Worm (Caenorhabditis elegans): ENCODE measurements around the gene C25D7.5.

C25D7.5 gene

ce11 chrV:15023544-15023943 lies 28.9 kb upstream of the C25D7.5 start, which contains the start of gene F14H8.4:
Gene F14H8.4 (plus strand): TSS chrV:15023844.
- TF ChIP-seq blmp-1 (tag; optimal IDR thresholded peaks at IDR 0.05) (no peak), ceh-8 (GFP tag; optimal IDR thresholded peaks at IDR 0.05) (peak; percentile 58), rnt-1 (tag; optimal IDR thresholded peaks at IDR 0.05) (no peak)

DNA sequence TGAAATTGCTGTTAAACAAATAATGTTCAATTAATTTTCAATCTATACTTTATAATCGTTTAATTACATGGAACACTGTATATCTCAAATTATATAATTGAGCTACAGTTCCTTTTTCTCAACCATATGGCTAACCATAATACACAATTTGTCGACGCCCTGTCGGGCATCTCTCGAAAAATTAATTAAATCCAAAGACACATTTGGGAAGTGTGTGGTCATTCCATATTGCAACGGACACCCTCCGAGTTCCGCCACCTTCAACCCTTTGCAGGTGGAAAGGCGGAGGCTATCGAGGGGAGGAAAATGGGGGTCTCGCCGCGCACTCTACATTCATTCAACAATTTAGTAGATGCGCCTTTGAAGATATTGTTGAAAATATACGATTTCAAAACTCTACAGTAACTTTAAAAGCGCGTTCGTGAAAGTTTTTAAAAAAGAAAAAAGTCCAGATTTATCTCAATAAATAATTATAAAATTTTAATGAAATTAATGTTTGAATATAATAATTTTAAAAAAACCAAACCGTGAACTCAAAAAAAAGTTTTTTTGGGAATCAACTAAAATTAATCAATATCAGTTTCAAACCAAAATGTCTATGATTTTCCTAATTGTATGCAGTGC lies 23.4 kb upstream of the C25D7.5 start, which contains the start of gene F14H8.8:
Gene F14H8.8 (plus strand): TSS at position 574 of the 624 bp plus-strand sequence.
- TF ChIP-seq fkh-10 (GFP tag; optimal IDR thresholded peaks at IDR 0.05) = no peak
- TF ChIP-seq ama-1 (optimal IDR thresholded peaks at IDR 0.05) = no peak
- TF ChIP-seq nhr-19 (GFP tag; conservative IDR thresholded peaks at IDR 0.05) = peak; percentile 69
- no peak for TF ChIP-seq zag-1 (tag; optimal IDR thresholded peaks at IDR 0.05)
- TF ChIP-seq ets-5 (GFP tag; IDR thresholded peaks at IDR 0.05) = no peak
- no peak for TF ChIP-seq ceh-90 (tag; optimal IDR thresholded peaks at IDR 0.05)
- no peak for TF ChIP-seq snu-23 (GFP tag; optimal IDR thresholded peaks at IDR 0.05)
- no peak for TF ChIP-seq efl-3 (GFP tag; optimal IDR thresholded peaks at IDR 0.05)
- TF ChIP-seq fos-1 (tag; optimal IDR thresholded peaks at IDR 0.05) = no peak
- TF ChIP-seq pqm-1 (tag; optimal IDR thresholded peaks at IDR 0.05) = no peak
- no peak for TF ChIP-seq C16A3.4 (tag; optimal IDR thresholded peaks at IDR 0.05)
- TF ChIP-seq lin-39 (tag; optimal IDR thresholded peaks at IDR 0.05) = no peak
- no peak for TF ChIP-seq sox-4 (tag; optimal IDR thresholded peaks at IDR 0.05)
- no peak for TF ChIP-seq vab-15 (tag; optimal IDR thresholded peaks at IDR 0.05)
- TF ChIP-seq hlh-4 (tag; optimal IDR thresholded peaks at IDR 0.05) = no peak
- TF ChIP-seq sup-37 (GFP tag; optimal IDR thresholded peaks at IDR 0.05) = no peak
- no peak for TF ChIP-seq Y116A8C.19 (tag; optimal IDR thresholded peaks at IDR 0.05; ENCODE audit: borderline replicate concordance)
- peak; percentile 78 for TF ChIP-seq nhr-85 (tag)
- no peak for TF ChIP-seq ceh-8 (GFP tag; optimal IDR thresholded peaks at IDR 0.05)
- no peak for TF ChIP-seq ztf-11 (tag; optimal IDR thresholded peaks at IDR 0.05)
- peak; percentile 97 for TF ChIP-seq snpc-4 (tag; optimal IDR thresholded peaks at IDR 0.05)
- TF ChIP-seq mab-9 (GFP tag; IDR thresholded peaks at IDR 0.05) = no peak
- TF ChIP-seq lin-35 (GFP tag; optimal IDR thresholded peaks at IDR 0.05) = peak in 1 of 2 experiments; percentile 7
- TF ChIP-seq hpl-2 (GFP tag; optimal IDR thresholded peaks at IDR 0.05) = no peak
- TF ChIP-seq lin-13 (GFP tag; optimal IDR thresholded peaks at IDR 0.05) = no peak
- TF ChIP-seq tlp-1 (tag; optimal IDR thresholded peaks at IDR 0.05) = no peak
- no peak for TF ChIP-seq mdl-1 (tag; optimal IDR thresholded peaks at IDR 0.05)
- TF ChIP-seq nhr-12 (tag; optimal IDR thresholded peaks at IDR 0.05) = no peak
- TF ChIP-seq ceh-82 (tag; optimal IDR thresholded peaks at IDR 0.05) = no peak
- no peak for TF ChIP-seq C34B4.2 (tag; optimal IDR thresholded peaks at IDR 0.05)
- no peak for TF ChIP-seq fkh-8 (tag; optimal IDR thresholded peaks at IDR 0.05)
- TF ChIP-seq F16B12.6 (tag; optimal IDR thresholded peaks at IDR 0.05) = no peak
- no peak for TF ChIP-seq lir-3 (tag; optimal IDR thresholded peaks at IDR 0.05; ENCODE audit: poor library complexity)
- no peak for TF ChIP-seq mef-2 (tag; optimal IDR thresholded peaks at IDR 0.05)
- TF ChIP-seq ceh-88 (GFP tag; IDR thresholded peaks at IDR 0.05) = no peak
- no peak for TF ChIP-seq egl-13 (tag; optimal IDR thresholded peaks at IDR 0.05)
- TF ChIP-seq pax-3 (tag; optimal IDR thresholded peaks at IDR 0.05) = no peak
- TF ChIP-seq sptf-1 (tag; optimal IDR thresholded peaks at IDR 0.05) = no peak
- no peak for TF ChIP-seq egl-27 (tag; optimal IDR thresholded peaks at IDR 0.05)
- TF ChIP-seq fkh-4 (tag; optimal IDR thresholded peaks at IDR 0.05; ENCODE audit: borderline replicate concordance) = no peak
- no peak for TF ChIP-seq dsc-1 (tag; optimal IDR thresholded peaks at IDR 0.05)
- no peak for TF ChIP-seq blmp-1 (tag; optimal IDR thresholded peaks at IDR 0.05)
- TF ChIP-seq nhr-90 (tag; optimal IDR thresholded peaks at IDR 0.05; ENCODE audit: poor library complexity) = peak; percentile 77
- no peak for TF ChIP-seq alr-1 (tag; optimal IDR thresholded peaks at IDR 0.05; ENCODE audit: borderline replicate concordance)
- TF ChIP-seq swsn-7 (tag; optimal IDR thresholded peaks at IDR 0.05) = peak; percentile 43
- peak in 1 of 3 experiments; percentile 12 for TF ChIP-seq dpl-1 (GFP tag; optimal IDR thresholded peaks at IDR 0.05)
- no peak for TF ChIP-seq unc-98 (GFP tag; IDR thresholded peaks at IDR 0.05)
- no peak for TF ChIP-seq nhr-237 (tag; optimal IDR thresholded peaks at IDR 0.05)
- TF ChIP-seq hlh-17 (GFP tag; optimal IDR thresholded peaks at IDR 0.05; ENCODE audit: borderline replicate concordance) = no peak

Data from whole organism, L1 larva.